Fruit fly (Drosophila melanogaster): Measurements from ENCODE around the gene Sh.

The Sh gene

dm6 chrX:18003772-18004569, 59.1 kb downstream of the Sh start (continued):
- TF ChIP-seq otp (GFP tag; IDR thresholded peaks at IDR 0.05) (no peak), Dfd (GFP tag; optimal IDR thresholded peaks at IDR 0.05) (no peak), grn (GFP tag; optimal IDR thresholded peaks at IDR 0.05) (no peak), z (GFP tag; IDR thresholded peaks at IDR 0.05) (no peak), CG17361 (GFP tag; IDR thresholded peaks at IDR 0.05) (no peak), CG6272 (GFP tag; IDR thresholded peaks at IDR 0.05) (no peak), pho (GFP tag; optimal IDR thresholded peaks at IDR 0.05) (no peak), Max (GFP tag; optimal IDR thresholded peaks at IDR 0.05) (no peak), CG3065 (GFP tag; optimal IDR thresholded peaks at IDR 0.05) (no peak), CG9727 (GFP tag; optimal IDR thresholded peaks at IDR 0.05) (peak; percentile 56), CG4707 (GFP tag; optimal IDR thresholded peaks at IDR 0.05) (no peak), CG2875 (GFP tag; optimal IDR thresholded peaks at IDR 0.05) (no peak), sna (GFP tag; IDR thresholded peaks at IDR 0.05; ENCODE audit: partially characterized antibody) (no peak), CG42726 (GFP tag; IDR thresholded peaks at IDR 0.05; ENCODE audit: partially characterized antibody) (no peak), gt (GFP tag; IDR thresholded peaks at IDR 0.05) (no peak), C15 (GFP tag; IDR thresholded peaks at IDR 0.05) (no peak), Pdp1 (GFP tag; optimal IDR thresholded peaks at IDR 0.05) (no peak), CG8944 (GFP tag; optimal IDR thresholded peaks at IDR 0.05) (no peak), pfk (GFP tag; optimal IDR thresholded peaks at IDR 0.05) (no peak), CG11695 (GFP tag; IDR thresholded peaks at IDR 0.05) (no peak), CG11093 (GFP tag; IDR thresholded peaks at IDR 0.05) (no peak), CG11398 (GFP tag; optimal IDR thresholded peaks at IDR 0.05) (no peak), hbn (GFP tag; IDR thresholded peaks at IDR 0.05; ENCODE audit: partially characterized antibody) (no peak), amos (GFP tag; IDR thresholded peaks at IDR 0.05; ENCODE audit: partially characterized antibody) (no peak), vnd (GFP tag; IDR thresholded peaks at IDR 0.05; ENCODE audit: partially characterized antibody) (no peak), CG4617 (GFP tag; optimal IDR thresholded peaks at IDR 0.05; ENCODE audit: borderline replicate concordance) (no peak), sens-2 (GFP tag; IDR thresholded peaks at IDR 0.05) (no peak), Vsx1 (GFP tag; optimal IDR thresholded peaks at IDR 0.05) (no peak), bsh (GFP tag; optimal IDR thresholded peaks at IDR 0.05) (no peak), CG18011 (GFP tag; optimal IDR thresholded peaks at IDR 0.05) (no peak), CG15601 (tag; optimal IDR thresholded peaks at IDR 0.05) (no peak), cad (GFP tag; optimal IDR thresholded peaks at IDR 0.05) (no peak), en (GFP tag; optimal IDR thresholded peaks at IDR 0.05) (no peak), Doc3 (GFP tag; IDR thresholded peaks at IDR 0.05; ENCODE audit: partially characterized antibody) (no peak), CG16813 (GFP tag; IDR thresholded peaks at IDR 0.05; ENCODE audit: partially characterized antibody) (no peak), CG33213 (GFP tag; optimal IDR thresholded peaks at IDR 0.05) (no peak), Awh (GFP tag; IDR thresholded peaks at IDR 0.05) (no peak), Lim3 (GFP tag; IDR thresholded peaks at IDR 0.05) (no peak), Kr (GFP tag; optimal IDR thresholded peaks at IDR 0.05) (no peak), da (GFP tag; optimal IDR thresholded peaks at IDR 0.05) (no peak), zen2 (GFP tag; IDR thresholded peaks at IDR 0.05; ENCODE audit: partially characterized antibody) (no peak), CG3995 (GFP tag; optimal IDR thresholded peaks at IDR 0.05) (no peak), Sry-δ (GFP tag; optimal IDR thresholded peaks at IDR 0.05) (no peak), CG34376 (GFP tag; optimal IDR thresholded peaks at IDR 0.05) (no peak), tin (GFP tag; optimal IDR thresholded peaks at IDR 0.05) (no peak), chn (GFP tag; optimal IDR thresholded peaks at IDR 0.05) (no peak), knrl (GFP tag; IDR thresholded peaks at IDR 0.05; ENCODE audit: partially characterized antibody) (no peak), Fer3 (tag; optimal IDR thresholded peaks at IDR 0.05) (peak; percentile 50), corto (GFP tag; optimal IDR thresholded peaks at IDR 0.05) (no peak)

All from whole organism, embryonic.